Worm (Caenorhabditis elegans) whole organism, L3 larva: ENCODE measurements around the gene egl-19.

Experiments used
- nhr-12 ChIP-seq: fragments of 150-350 bp; optimal IDR thresholded peaks from 2 replicates; lab custom pipeline; 2014; ENCODE audit warnings: missing biosample characterization, missing genetic modification characterization
- unc-62 ChIP-seq: fragments of 150-350 bp; sonication (generic microtip); optimal IDR thresholded peaks from 4 replicates; lab custom pipeline; 2014; ENCODE audit warnings: missing biosample characterization, missing genetic modification reagents, missing genetic modification characterization

- TF ChIP-seq nhr-12 (tag; lab: Kevin White, UChicago): no peak
- TF ChIP-seq unc-62: no peak
These were observed 23.6 kb upstream of the egl-19 start, which contains the start of gene ptp-8 for ce11 chrIV:7381754-7382153.
